Worm (Caenorhabditis elegans) whole organism, L2 larva: ENCODE data around the gene xbx-3.

Source experiments
- F13H6.1 ChIP-seq: sonication (generic microtip); optimal IDR thresholded peaks from 2 replicates; lab custom pipeline; 2016; ENCODE audit warnings: missing genetic modification characterization, missing compliant biosample characterization
- Y55F3AM.14 ChIP-seq: fragments of 200-800 bp; sonication (Bioruptor generic); optimal IDR thresholded peaks from 2 replicates; lab custom pipeline; 2018; ENCODE audit warnings: mild to moderate bottlenecking, missing genetic modification characterization, missing compliant biosample characterization
- aly-2 ChIP-seq: fragments of 150-350 bp; optimal IDR thresholded peaks from 2 replicates; lab custom pipeline; 2014; ENCODE audit warnings: missing biosample characterization, missing genetic modification characterization
- blmp-1 ChIP-seq: sonication (generic microtip); optimal IDR thresholded peaks from 2 replicates; lab custom pipeline; 2017; ENCODE audit warnings: missing genetic modification characterization, mild to moderate bottlenecking, missing compliant biosample characterization, antibody characterized with exemption, moderate library complexity; ENCODE audit not compliant: insufficient read depth
- ceh-16 ChIP-seq: fragments of 150-350 bp; optimal IDR thresholded peaks from 2 replicates; lab custom pipeline; 2014; ENCODE audit warnings: missing biosample characterization, missing genetic modification characterization
- elt-3 ChIP-seq: sonication (generic microtip); optimal IDR thresholded peaks from 2 replicates; lab custom pipeline; 2017; ENCODE audit warnings: missing biosample characterization, missing genetic modification characterization
- lin-13 ChIP-seq: fragments of 150-350 bp; optimal IDR thresholded peaks from 2 replicates; lab custom pipeline; 2014; ENCODE audit warnings: missing biosample characterization, missing genetic modification reagents, missing genetic modification characterization
- lsy-2 ChIP-seq, 2 experiments: fragments of 150-350 bp in 1 of 2; sonication (generic microtip) in 1 of 2; optimal IDR thresholded peaks; 2 replicates each; lab custom pipeline; 2014 to 2017; ENCODE audit warnings: missing biosample characterization in 2 of 2, missing genetic modification characterization in 2 of 2
- nhr-10 ChIP-seq: sonication (generic microtip); optimal IDR thresholded peaks from 2 replicates; lab custom pipeline; 2017; ENCODE audit warnings: missing biosample characterization, missing genetic modification characterization
- nhr-237 ChIP-seq: fragments of 150-350 bp; optimal IDR thresholded peaks from 2 replicates; lab custom pipeline; 2014; ENCODE audit warnings: missing biosample characterization, missing genetic modification characterization
- sem-4 ChIP-seq: fragments of 150-350 bp; optimal IDR thresholded peaks from 2 replicates; lab custom pipeline; 2014; ENCODE audit warnings: missing biosample characterization, missing genetic modification reagents, missing genetic modification characterization
- snpc-4 ChIP-seq: fragments of 150-350 bp; optimal IDR thresholded peaks from 2 replicates; lab custom pipeline; 2014; ENCODE audit warnings: missing biosample characterization, missing genetic modification characterization
- ztf-1 ChIP-seq: fragments of 200-800 bp; sonication (Bioruptor generic); conservative IDR thresholded peaks from 2 replicates; pipeline ENCODE4 v1.3.6; 2022; ENCODE audit warnings: missing genetic modification characterization, missing compliant biosample characterization
- ztf-4 ChIP-seq: fragments of 150-350 bp; optimal IDR thresholded peaks from 2 replicates; lab custom pipeline; 2014; ENCODE audit warnings: missing biosample characterization, missing genetic modification characterization

DNA sequence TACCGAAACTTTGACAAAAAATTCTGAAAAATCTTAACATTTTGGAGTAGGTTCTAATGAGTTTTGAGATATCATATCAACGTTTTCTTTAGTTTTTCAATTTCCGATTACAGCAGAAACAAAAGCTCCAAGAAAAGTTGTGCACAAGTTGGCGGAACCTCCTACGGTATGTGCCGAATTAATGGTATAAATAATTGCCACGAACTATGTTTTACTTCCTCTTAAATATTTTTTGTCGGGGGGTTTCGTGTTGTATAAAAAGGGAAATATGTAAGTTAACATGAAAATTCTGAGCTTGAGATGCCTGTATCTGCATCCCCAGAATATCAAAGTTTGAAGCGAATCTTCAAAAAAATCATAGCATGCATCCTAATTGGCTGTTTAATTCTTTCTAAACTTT lies 1.9 kb upstream of the xbx-3 start, which contains the start of gene M04D8.8:
- TF ChIP-seq nhr-10, result no peak
- no peak for TF ChIP-seq lin-13 (GFP tag; lab: Kevin White, UChicago)
- no peak for TF ChIP-seq nhr-237
- TF ChIP-seq blmp-1 (tag; lab: Kevin White, UChicago), result no peak
- TF ChIP-seq Y55F3AM.14 (GFP tag; lab: Kevin White, UChicago), result no peak
- no peak for TF ChIP-seq sem-4
- TF ChIP-seq ztf-4 (tag; lab: Kevin White, UChicago), result no peak
- no peak for TF ChIP-seq snpc-4
- no peak for TF ChIP-seq aly-2 (tag; lab: Kevin White, UChicago)
- no peak for TF ChIP-seq elt-3 (tag; lab: Kevin White, UChicago)
- TF ChIP-seq lsy-2 (tag; optimal IDR thresholded peaks at IDR 0.05; lab: Kevin White, UChicago), result no peak
- TF ChIP-seq ceh-16 (tag; lab: Kevin White, UChicago), result no peak
- TF ChIP-seq ztf-1 (GFP tag; lab: Robert Waterston, UW), result no peak
- TF ChIP-seq F13H6.1 (tag; lab: Kevin White, UChicago), result no peak
